Worm (Caenorhabditis elegans) whole organism, young adult: ENCODE measurements around the gene Y51H7C.8.
A peak's percentile ranks its signal among the peaks of the same experiment; 100 is the strongest.

ENCODE experiments used
- F57A8.1 ChIP-seq: fragments of 200-800 bp; sonication (Bioruptor generic); optimal IDR thresholded peaks from 2 replicates; lab custom pipeline; 2018; ENCODE audit warnings: mild to moderate bottlenecking, missing genetic modification characterization, moderate library complexity, missing compliant biosample characterization
- Y53F4B.3 ChIP-seq: fragments of 200-800 bp; sonication (Bioruptor generic); IDR thresholded peaks from 2 replicates; pipeline ENCODE4 v1.3.6; 2022; ENCODE audit warnings: missing genetic modification reagents, missing genetic modification characterization, missing compliant biosample characterization
- Y53G8AR.9 ChIP-seq: fragments of 200-800 bp; sonication (Bioruptor generic); conservative IDR thresholded peaks from 2 replicates; pipeline ENCODE4 v1.3.6; 2022; ENCODE audit warnings: missing genetic modification reagents, missing genetic modification characterization, missing compliant biosample characterization
- him-1 ChIP-seq: sonication (generic microtip); optimal IDR thresholded peaks from 2 replicates; lab custom pipeline; 2016; ENCODE audit warnings: missing genotype, missing genetic modification reagents, missing genetic modification characterization, missing compliant biosample characterization
- lin-54 ChIP-seq: fragments of 200-800 bp; sonication (Bioruptor generic); optimal IDR thresholded peaks from 2 replicates; lab custom pipeline; 2018; ENCODE audit warnings: mild to moderate bottlenecking, missing genetic modification characterization, missing compliant biosample characterization
- madf-3 ChIP-seq: fragments of 200-800 bp; sonication (Bioruptor generic); IDR thresholded peaks from 2 replicates; pipeline ENCODE4 v1.3.6; 2022; ENCODE audit warnings: missing genetic modification reagents, missing genetic modification characterization, missing compliant biosample characterization
- rec-8 ChIP-seq, 2 experiments: sonication (generic microtip); optimal IDR thresholded peaks; 2 replicates each; lab custom pipeline; 2016; ENCODE audit warnings: mild to moderate bottlenecking in 2 of 2, missing genetic modification characterization in 2 of 2, missing genetic modification reagents in 2 of 2, missing genotype in 2 of 2, missing biosample characterization in 1 of 2, missing compliant biosample characterization in 1 of 2, moderate library complexity in 1 of 2
- rpc-1 ChIP-seq, 2 experiments: fragments of 150-350 bp in 1 of 2; sonication (generic microtip) in 1 of 2; optimal IDR thresholded peaks; 2 replicates each; lab custom pipeline; 2014 to 2018; ENCODE audit warnings: missing biosample characterization in 1 of 2, missing genetic modification characterization in 1 of 2, missing genetic modification reagents in 1 of 2, missing genotype in 1 of 2
- unc-130 ChIP-seq: sonication (generic microtip); optimal IDR thresholded peaks from 2 replicates; lab custom pipeline; 2016; ENCODE audit warnings: missing genetic modification reagents, missing genetic modification characterization, missing compliant biosample characterization
- unc-62 ChIP-seq: fragments of 150-350 bp; optimal IDR thresholded peaks from 2 replicates; lab custom pipeline; 2014; ENCODE audit warnings: missing biosample characterization, missing genetic modification reagents, missing genetic modification characterization
- zim-3 ChIP-seq: sonication (generic microtip); optimal IDR thresholded peaks from 2 replicates; lab custom pipeline; 2017; ENCODE audit warnings: mild to moderate bottlenecking, missing genetic modification characterization, moderate library complexity, missing compliant biosample characterization

DNA sequence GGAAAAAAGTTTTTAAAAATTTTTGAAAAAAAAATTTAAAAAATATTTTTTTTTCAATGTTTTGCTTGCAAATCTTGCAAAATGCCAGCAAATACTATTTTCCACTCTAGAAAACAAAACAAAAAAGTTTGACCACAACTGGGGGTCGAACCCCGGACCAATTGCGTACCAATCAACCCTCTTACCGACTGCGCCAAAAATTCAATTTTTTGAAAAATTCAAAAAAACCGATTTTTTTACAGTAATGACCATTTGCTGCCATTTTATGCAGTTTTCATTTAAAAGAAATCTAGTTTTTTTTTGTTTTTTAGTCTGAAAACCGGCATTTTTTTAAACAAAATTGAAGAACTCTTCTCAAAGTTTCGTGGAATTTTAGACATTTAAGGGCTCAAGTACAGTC lies 39.2 kb upstream of the Y51H7C.8 start:
- no peak for TF ChIP-seq rec-8 (tag; optimal IDR thresholded peaks at IDR 0.05; lab: Kevin White, UChicago)
- TF ChIP-seq Y53G8AR.9 (GFP tag; lab: Robert Waterston, UW), result no peak
- TF ChIP-seq madf-3 (GFP tag; lab: Robert Waterston, UW), result no peak
- no peak for TF ChIP-seq F57A8.1 (GFP tag; lab: Kevin White, UChicago)
- TF ChIP-seq zim-3 (tag; lab: Kevin White, UChicago), result no peak
- no peak for TF ChIP-seq unc-62
- TF ChIP-seq lin-54 (GFP tag; lab: Kevin White, UChicago), result no peak
- TF ChIP-seq him-1 (tag; lab: Kevin White, UChicago), result no peak
- no peak for TF ChIP-seq Y53F4B.3 (GFP tag; lab: Robert Waterston, UW)
- TF ChIP-seq rpc-1 (optimal IDR thresholded peaks at IDR 0.05; lab: Kevin White, UChicago), result peak; percentile 26
- peak; percentile 60 for TF ChIP-seq rpc-1 (tag; optimal IDR thresholded peaks at IDR 0.05; lab: Kevin White, UChicago)
- TF ChIP-seq unc-130 (GFP tag; lab: Kevin White, UChicago), result no peak
